Worm (Caenorhabditis elegans) whole organism, L4/young adult: ENCODE data around the gene nucl-1.

Experiments
- W03F9.2 ChIP-seq: fragments of 150-350 bp; optimal IDR thresholded peaks from 2 replicates; lab custom pipeline; 2014; ENCODE audit warnings: missing biosample characterization, missing genetic modification characterization
- dao-5 ChIP-seq: sonication (generic microtip); optimal IDR thresholded peaks from 2 replicates; lab custom pipeline; 2016; ENCODE audit warnings: missing genotype, missing genetic modification characterization, moderate library complexity, missing compliant biosample characterization
- him-1 ChIP-seq: sonication (generic microtip); optimal IDR thresholded peaks from 2 replicates; lab custom pipeline; 2016; ENCODE audit warnings: missing genotype, missing genetic modification reagents, missing genetic modification characterization, missing compliant biosample characterization

Gene nucl-1

DNA sequence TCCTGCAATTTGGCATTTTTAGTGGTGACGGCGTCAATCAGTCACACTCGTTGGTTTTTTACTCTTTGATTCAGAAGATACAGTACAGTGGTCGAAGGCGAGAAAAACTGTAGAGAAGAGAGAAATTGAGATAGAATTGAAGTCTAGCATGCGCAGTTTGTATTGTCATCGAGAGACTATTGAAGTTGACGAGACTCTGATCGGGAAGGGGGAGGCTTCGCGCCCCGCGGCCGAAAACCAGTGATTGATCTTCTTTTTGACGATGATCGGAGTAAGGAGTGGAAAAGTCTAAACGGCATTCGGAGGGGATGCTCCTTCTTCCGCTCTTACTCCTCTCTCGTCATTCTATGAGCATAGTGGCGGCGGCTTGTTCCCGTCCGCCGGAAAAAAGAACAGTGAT is 12.6 kb upstream of the nucl-1 start:
- TF ChIP-seq him-1 (tag; lab: Kevin White, UChicago) = no peak

DNA sequence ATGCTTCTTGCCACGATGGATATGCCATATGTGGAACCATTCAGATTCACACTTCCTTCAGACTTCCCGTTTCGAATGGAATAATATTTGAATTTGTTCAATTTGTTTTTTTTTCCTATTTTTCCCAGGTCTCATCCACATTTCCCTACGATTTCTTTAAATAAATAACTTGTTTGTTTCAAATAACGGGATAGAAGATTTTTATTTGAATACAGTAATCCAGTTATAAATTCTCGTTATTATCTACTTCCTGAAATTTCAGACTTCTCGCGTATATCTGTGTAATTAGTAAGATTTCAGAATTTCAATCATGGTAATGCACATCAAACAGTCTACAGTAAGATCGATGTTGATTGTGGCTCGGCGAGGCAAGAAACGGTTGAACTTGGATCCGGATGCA is 11.1 kb upstream of the nucl-1 start, which contains the start of gene F35H10.5:
TSS of gene F35H10.5 (plus strand) at position 301 of the 400 bp plus-strand sequence.
- TF ChIP-seq dao-5 (tag; lab: Kevin White, UChicago) (no peak), him-1 (tag; lab: Kevin White, UChicago) (no peak), W03F9.2 (tag; lab: Kevin White, UChicago) (no peak)

DNA sequence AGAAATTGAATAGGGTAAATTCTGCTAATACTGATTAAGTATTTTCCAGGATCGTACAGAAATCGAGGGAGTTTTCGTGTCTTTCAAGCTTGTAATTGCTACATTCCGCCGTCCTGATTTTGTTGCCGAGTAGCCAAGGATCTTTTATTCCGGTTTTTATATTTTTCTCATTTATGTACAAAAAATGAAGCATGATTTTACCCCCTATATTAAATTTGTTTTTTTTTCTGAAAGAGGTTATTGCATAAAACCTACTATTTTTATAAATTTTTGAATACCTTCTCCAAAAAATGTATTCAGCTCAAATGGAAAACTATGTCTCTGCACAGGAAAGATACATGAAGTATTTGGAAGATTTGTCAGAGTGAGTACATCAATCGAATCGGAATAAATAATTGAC is 10.3 kb upstream of the nucl-1 start, which contains the start of gene F35H10.6:
TSS of gene F35H10.6 (plus strand) at position 301 of the 400 bp plus-strand sequence.
- no peak for TF ChIP-seq W03F9.2 (tag; lab: Kevin White, UChicago)
- TF ChIP-seq dao-5 (tag; lab: Kevin White, UChicago) = no peak
- TF ChIP-seq him-1 (tag; lab: Kevin White, UChicago) = no peak

DNA sequence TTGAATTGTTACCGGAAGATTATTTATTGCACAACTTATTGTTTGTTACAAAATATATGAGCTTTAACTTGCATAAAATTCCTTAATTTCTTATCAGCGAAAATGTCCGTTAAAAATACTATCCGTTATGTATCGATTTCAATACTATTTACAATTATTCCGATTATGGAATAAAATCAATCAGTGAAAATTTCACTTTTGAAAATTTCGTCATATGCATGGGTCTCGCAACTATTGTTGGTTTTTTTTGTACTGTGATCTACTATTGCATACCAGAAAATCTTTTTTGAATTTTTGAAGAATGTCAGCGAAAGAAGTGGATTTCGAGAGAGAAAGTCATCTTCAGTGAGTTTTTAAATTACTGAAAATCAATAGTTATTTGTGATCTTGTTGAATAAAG is 7.9 kb upstream of the nucl-1 start, which contains the start of gene nprl-3:
TSS of gene nprl-3 (plus strand) at position 301 of the 400 bp plus-strand sequence.
- no peak for TF ChIP-seq him-1 (tag; lab: Kevin White, UChicago)
- TF ChIP-seq dao-5 (tag; lab: Kevin White, UChicago) = no peak
- TF ChIP-seq W03F9.2 (tag; lab: Kevin White, UChicago) = no peak

DNA sequence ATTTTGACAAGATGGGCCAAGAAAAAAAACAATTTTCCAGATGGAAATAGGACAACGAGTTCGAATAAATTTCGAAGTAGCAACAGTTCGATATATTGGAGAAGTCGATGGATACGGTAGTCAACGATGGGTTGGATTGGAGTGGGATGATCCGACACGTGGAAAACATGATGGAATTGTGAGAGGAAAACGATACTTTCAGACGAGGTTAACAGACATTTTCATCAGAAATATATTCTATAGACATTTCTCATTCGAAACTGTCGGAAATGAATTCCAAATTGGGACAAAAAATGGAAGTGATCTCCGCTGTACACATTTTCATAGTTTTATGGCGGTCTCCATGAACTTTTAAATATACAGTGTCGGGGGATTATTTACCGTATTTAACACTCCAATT is 5.3 kb upstream of the nucl-1 start, which contains the start of gene tbce-1:
TSS of gene tbce-1 (plus strand) at position 41 of the 400 bp plus-strand sequence.
- TF ChIP-seq dao-5 (tag; lab: Kevin White, UChicago) (no peak), him-1 (tag; lab: Kevin White, UChicago) (no peak), W03F9.2 (tag; lab: Kevin White, UChicago) (no peak)

DNA sequence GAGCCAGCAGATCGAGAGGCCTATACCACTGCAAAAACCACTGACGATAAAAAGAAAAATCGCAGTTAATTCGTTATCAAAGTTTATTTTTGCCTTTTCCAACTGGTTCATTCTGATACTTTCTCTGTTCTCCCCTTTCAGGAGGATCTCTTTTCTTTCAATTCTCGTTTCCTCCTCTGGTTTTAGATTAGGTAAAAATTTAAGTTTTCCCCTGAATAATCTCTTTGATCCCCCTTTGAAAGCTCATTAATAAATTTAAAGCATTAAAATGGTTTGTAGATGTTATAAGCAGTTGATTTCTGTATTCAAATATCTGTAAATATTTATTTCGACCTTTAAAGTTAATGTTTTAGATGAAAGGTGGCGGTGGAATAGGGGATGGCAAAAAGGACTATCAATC is 1.9 kb upstream of the nucl-1 start, which contains the start of gene K07H8.2:
TSS of gene K07H8.2 (plus strand) at position 301 of the 400 bp plus-strand sequence.
- no peak for TF ChIP-seq dao-5 (tag; lab: Kevin White, UChicago)
- TF ChIP-seq W03F9.2 (tag; lab: Kevin White, UChicago) = no peak
- no peak for TF ChIP-seq him-1 (tag; lab: Kevin White, UChicago)

DNA sequence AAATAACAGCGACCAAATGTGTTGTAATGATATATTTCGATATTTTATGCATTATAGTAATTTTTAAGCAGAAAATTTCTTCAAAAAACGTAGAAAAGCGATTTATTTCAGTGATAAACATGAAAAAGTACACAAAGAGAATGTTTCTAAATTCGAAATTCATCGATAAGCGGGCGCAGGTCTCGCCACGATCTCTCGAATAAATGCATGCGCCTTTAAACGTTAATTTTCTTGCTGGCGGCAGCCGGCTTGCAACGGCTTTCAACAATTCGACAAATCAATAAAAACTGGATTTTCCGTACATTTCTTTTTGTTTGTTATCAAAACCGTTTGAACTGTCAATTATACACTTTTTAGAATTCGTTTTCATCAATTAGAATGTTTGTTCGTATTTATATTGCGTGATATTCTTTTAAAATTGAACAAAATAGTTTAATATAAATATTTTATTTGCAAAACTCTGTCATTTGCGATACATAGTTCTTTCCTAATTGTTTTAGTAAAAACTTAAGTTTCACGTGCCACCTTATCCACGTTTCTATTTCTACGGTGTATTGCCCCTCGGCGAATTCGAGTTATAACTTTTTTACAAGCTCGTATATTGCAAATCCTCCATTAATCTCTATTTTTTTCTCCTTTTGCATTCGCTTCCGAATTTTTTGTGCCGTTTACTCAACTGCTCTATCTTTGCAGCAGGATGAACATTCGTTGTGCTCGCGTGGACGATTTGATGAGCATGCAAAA is 422 bp upstream of the nucl-1 start, which contains the start of gene daf-31:
TSS of gene daf-31 (plus strand) at position 694 of the 744 bp plus-strand sequence.
- peak; percentile 39 for TF ChIP-seq W03F9.2 (tag; lab: Kevin White, UChicago)
- TF ChIP-seq him-1 (tag; lab: Kevin White, UChicago) = no peak

DNA sequence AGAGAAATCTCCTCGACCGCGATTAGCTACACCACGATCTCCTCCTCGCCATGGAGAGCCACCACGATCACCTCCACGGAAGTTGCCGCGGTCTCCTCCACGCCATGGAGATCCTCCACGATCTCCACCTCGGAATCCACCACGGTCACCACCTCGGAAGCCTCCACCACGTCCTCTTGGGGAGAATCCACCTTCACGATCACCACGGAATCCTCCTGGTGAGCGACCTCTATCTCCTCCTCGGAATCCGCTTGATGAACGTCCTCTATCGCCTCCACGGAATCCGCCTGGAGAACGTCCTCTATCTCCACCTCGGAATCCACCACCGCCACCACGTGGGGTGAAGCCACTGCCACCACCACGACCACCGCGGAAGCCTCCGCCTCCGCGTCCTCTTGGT is 225 bp downstream of the nucl-1 start:
- TF ChIP-seq him-1 (tag; lab: Kevin White, UChicago) = no peak
- TF ChIP-seq dao-5 (tag; lab: Kevin White, UChicago) = no peak
- TF ChIP-seq W03F9.2 (tag; lab: Kevin White, UChicago) = no peak

DNA sequence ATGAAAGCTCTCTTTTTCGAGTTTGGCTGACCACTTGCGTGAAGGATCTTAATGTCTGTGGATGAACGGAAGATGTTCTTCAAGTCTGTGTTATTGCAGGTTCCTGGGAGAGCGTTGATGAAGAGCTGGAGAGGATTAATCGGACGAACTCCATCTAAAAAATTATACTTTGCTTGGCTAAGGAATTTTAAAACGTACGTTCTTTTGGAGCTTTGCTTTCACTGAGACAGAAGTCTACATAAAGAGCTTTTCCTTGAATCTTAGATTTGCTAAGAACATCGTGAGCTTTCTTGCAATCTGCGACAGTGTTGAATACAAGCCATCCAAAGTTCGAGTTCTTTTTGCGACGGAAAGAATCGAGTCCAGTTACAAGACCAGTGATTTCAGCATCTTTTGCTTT is 2.0 kb downstream of the nucl-1 start:
- TF ChIP-seq dao-5 (tag; lab: Kevin White, UChicago) = no peak
- TF ChIP-seq W03F9.2 (tag; lab: Kevin White, UChicago) = no peak
- TF ChIP-seq him-1 (tag; lab: Kevin White, UChicago) = no peak

DNA sequence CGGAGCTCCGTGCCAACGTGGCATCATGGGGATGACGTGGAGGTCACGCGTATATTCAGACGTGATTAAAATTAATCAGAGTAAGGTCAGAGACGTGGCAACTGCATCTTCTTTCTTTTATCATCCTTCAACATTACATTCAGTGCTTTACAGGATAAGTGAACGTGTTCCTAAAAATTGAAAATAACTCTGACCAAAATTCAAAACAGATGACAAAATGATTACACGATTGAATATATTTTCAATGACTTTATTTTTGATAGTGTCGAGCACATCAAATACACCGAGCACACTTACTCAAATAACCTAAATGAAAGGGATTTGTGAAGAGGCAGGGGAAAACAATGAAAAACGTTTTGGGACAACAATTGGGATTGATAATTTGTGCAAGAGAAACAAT is 3.0 kb downstream of the nucl-1 start, which contains the start of gene K07H8.9:
TSS of gene K07H8.9 (minus strand) at position 125 of the 400 bp plus-strand sequence.
- TF ChIP-seq dao-5 (tag; lab: Kevin White, UChicago) = no peak
- TF ChIP-seq W03F9.2 (tag; lab: Kevin White, UChicago) = no peak

DNA sequence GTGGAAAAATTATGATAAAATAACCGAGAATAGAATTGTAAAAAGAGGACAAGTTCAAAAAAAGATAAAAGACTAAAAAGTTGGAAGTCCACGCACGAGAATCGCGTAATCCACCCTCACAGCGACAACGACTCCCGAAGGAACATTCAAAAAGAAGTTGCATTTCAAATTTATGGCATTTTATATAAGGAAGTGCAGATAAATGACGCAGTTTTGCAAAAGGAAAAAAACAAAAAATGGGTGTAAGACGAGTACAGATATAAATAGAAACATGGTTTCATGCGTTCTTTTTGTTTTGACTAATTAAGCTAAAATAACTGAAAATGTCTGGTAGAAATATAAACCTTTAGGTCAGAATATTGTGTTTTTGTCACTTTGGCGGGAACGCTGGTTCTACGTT is 6.1 kb downstream of the nucl-1 start:
- TF ChIP-seq him-1 (tag; lab: Kevin White, UChicago) = no peak
- TF ChIP-seq dao-5 (tag; lab: Kevin White, UChicago) = no peak
- no peak for TF ChIP-seq W03F9.2 (tag; lab: Kevin White, UChicago)

DNA sequence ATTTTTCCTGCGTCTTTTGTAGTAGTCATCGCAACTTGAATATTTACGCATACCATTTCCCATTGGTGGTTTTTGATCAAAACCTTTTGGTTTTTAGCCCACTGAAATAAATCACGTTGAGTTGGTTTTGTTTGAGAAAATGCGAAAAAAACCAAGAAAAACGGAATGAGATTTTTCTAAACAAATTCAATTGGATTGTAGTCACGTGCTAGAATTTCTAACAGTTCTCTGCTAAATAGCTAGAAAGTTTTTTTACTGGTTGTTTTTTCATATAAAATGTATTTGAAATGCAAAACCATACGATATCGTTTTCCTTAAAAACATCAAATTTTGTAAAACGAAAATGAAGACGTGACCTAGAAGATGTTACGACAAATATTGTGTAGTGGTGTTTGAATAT is 12.7 kb downstream of the nucl-1 start, which contains the start of gene K07H8.12:
TSS of gene K07H8.12 (minus strand) at position 101 of the 400 bp plus-strand sequence.
- TF ChIP-seq dao-5 (tag; lab: Kevin White, UChicago) (no peak), him-1 (tag; lab: Kevin White, UChicago) (no peak), W03F9.2 (tag; lab: Kevin White, UChicago) (no peak)

DNA sequence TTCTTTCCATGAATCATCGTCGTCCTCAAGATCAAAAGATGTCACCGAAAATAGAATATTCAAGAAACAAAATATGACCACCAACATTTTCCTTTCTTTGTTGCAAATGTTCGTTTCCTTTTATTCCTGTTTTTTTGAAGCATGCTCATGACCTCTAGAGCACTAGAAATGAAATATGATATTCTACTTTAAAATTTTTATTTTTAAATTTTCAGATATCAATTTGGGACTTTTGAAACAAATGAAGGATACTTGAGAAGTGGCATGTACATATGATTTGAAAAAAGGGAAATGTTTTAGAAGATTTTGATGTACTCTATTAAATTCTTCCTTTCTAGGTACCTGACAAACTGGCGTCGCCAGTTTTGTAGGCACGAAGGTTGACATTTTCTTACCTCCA is 14.1 kb downstream of the nucl-1 start, which contains the start of gene K07H8.11:
TSS of gene K07H8.11 (minus strand) at position 101 of the 400 bp plus-strand sequence.
- no peak for TF ChIP-seq him-1 (tag; lab: Kevin White, UChicago)
- TF ChIP-seq W03F9.2 (tag; lab: Kevin White, UChicago) = no peak
- TF ChIP-seq dao-5 (tag; lab: Kevin White, UChicago) = no peak
